Worm (Caenorhabditis elegans) whole organism, L2 larva: Measurements from ENCODE around the gene F29A7.4.

Experiments used
- blmp-1 ChIP-seq: sonication (generic microtip); optimal IDR thresholded peaks from 2 replicates; lab custom pipeline; 2017; ENCODE audit warnings: missing genetic modification characterization, mild to moderate bottlenecking, missing compliant biosample characterization, antibody characterized with exemption, moderate library complexity; ENCODE audit not compliant: insufficient read depth
- lin-39 ChIP-seq: fragments of 150-350 bp; optimal IDR thresholded peaks from 2 replicates; lab custom pipeline; 2014; ENCODE audit warnings: missing biosample characterization, missing genetic modification reagents, missing genetic modification characterization
- ztf-1 ChIP-seq: fragments of 200-800 bp; sonication (Bioruptor generic); conservative IDR thresholded peaks from 2 replicates; pipeline ENCODE4 v1.3.6; 2022; ENCODE audit warnings: missing genetic modification characterization, missing compliant biosample characterization

- TF ChIP-seq blmp-1 (tag; lab: Kevin White, UChicago) (no peak), lin-39 (tag; lab: Kevin White, UChicago) (no peak), ztf-1 (GFP tag; lab: Robert Waterston, UW) (no peak)
Observed at ce11 chrII:2764664-2765063, 14.9 kb downstream of the F29A7.4 start, which contains the start of gene fbxb-108.
